Worm (Caenorhabditis elegans): ENCODE data around the gene C15H11.11.

DNA sequence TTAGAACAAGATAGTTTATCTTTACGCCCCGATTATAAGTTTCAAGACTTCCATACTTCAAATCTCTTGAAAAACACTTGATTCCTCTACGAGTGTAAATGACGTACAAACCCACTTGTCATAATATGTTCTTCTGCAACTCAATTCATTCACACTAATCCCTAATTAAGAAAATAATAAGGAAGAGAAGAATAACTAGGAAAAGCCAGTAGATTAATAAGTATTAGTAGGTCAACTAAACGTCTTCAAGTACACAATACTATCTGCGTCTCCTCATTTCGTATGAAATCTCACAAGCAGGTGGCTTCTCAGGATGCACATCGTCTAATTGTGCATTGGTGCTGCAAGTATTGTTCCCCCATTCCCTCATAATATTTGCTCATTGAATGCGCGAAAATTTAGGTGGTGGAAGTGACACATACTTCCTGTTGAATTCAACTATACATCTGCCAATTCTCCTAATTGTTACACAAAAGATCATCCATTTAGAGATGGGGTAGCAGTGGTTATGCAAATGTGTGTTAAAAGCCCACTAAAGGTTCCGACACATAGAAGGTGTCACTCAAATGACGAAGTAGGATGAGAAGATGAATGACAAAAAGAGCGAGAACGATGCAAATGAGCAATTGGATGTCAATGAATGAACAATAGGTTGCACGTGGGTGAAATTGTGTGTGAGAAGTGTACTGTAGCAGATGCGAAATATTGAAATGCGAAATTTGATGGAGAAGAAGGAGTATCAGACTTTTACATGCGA is 11.9 kb downstream of the C15H11.11 start:
- TF ChIP-seq pat-9 (tag; optimal IDR thresholded peaks at IDR 0.05): no peak
- no peak for TF ChIP-seq unc-86 (tag; optimal IDR thresholded peaks at IDR 0.05)

All from whole organism, late embryonic.